Worm (Caenorhabditis elegans): ENCODE results near the gene C09B9.7.
"Not testable (repeated sequence)": the region's sequence is repeated elsewhere in the genome, so short reads cannot be mapped to it uniquely, and the experiment has no call there.

ce11 chrIV:5062278-5062677, 1.4 kb upstream of the C09B9.7 start, which contains the start of gene msp-57:
- not testable (repeated sequence) for TF ChIP-seq hlh-30 (tag; optimal IDR thresholded peaks at IDR 0.05; ENCODE audit: insufficient read depth); mdl-1 (tag; optimal IDR thresholded peaks at IDR 0.05); dve-1 (tag; optimal IDR thresholded peaks at IDR 0.05; ENCODE audit: insufficient read depth)
